Fruit fly (Drosophila melanogaster): ENCODE data around the gene eff.

The eff gene

DNA sequence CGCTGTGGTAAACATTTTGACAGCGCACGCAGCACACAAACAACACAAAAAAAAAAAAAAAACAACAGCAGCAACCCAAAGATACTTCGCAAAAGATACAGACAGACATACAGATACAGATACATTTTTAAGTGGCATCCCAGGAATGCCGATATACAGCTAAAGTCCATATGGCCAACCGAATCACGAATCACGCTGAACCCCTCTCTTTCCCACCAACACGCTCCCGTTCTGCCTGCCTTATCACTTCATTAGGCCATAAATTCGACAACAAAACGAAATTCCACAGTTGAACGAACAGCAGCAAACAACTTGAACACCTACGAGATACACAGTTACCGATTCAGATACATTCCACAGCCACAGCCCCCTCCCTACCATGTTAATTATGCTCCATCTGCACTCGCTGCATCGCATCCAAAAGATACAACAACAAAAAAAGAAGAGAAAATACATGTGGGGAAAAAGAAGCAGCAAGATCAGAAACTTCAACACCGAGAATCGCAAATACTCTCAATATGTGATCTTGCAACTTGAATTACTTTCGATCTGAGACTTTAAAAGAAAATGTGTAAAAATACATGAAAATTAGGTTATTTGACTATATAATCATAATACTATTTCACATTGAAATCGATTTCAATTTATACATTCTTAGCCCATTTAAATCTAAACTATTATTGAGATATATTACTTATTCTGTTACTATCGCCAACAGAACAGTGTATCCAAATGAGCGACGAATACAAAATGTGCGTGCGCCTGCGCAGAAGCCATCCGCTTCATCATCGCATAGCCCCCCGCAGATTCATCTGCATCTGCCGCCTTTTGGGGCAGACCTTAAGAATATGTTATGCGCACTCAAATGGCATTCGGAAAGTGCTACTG is 24.7 kb downstream of the eff start (continued):
- TF ChIP-seq CG10631 (GFP tag; optimal IDR thresholded peaks at IDR 0.05) (peak; percentile 47), CG8319 (GFP tag; optimal IDR thresholded peaks at IDR 0.05) (peak; percentile 23), esn (GFP tag; optimal IDR thresholded peaks at IDR 0.05) (peak; percentile 44), eg (GFP tag; IDR thresholded peaks at IDR 0.05) (no peak), fd85E (GFP tag; optimal IDR thresholded peaks at IDR 0.05) (no peak), vri (GFP tag; optimal IDR thresholded peaks at IDR 0.05) (peak; percentile 24), CG6792 (GFP tag; optimal IDR thresholded peaks at IDR 0.05) (peak; percentile 22), acj6 (GFP tag; optimal IDR thresholded peaks at IDR 0.05) (peak; percentile 23), CG31627 (GFP tag; optimal IDR thresholded peaks at IDR 0.05) (peak; percentile 28), Gug (GFP tag; IDR thresholded peaks at IDR 0.05) (no peak), CG8119 (GFP tag; IDR thresholded peaks at IDR 0.05) (peak; percentile 48; the same call in 1 of the 3 replicates), Eip93F (GFP tag; optimal IDR thresholded peaks at IDR 0.05) (peak; percentile 23), CG11762 (GFP tag; optimal IDR thresholded peaks at IDR 0.05; ENCODE audit: insufficient read depth) (no peak), Smox (GFP tag; optimal IDR thresholded peaks at IDR 0.05) (peak; percentile 46), Eip78C (GFP tag) (peak; percentile 80), topi (GFP tag; optimal IDR thresholded peaks at IDR 0.05) (peak; percentile 42), CG11902 (GFP tag; optimal IDR thresholded peaks at IDR 0.05) (no peak), Blimp-1 (GFP tag; optimal IDR thresholded peaks at IDR 0.05) (no peak), ss (GFP tag; optimal IDR thresholded peaks at IDR 0.05) (peak; percentile 57 to 67), fkh (GFP tag; optimal IDR thresholded peaks at IDR 0.05) (no peak), CG1621 (tag; optimal IDR thresholded peaks at IDR 0.05) (no peak), dsx (GFP tag; optimal IDR thresholded peaks at IDR 0.05; ENCODE audit: poor library complexity, severe bottlenecking) (peak; percentile 75), Ets21C (GFP tag; optimal IDR thresholded peaks at IDR 0.05) (peak; percentile 14)

- TF ChIP-seq Sox14 (GFP tag; optimal IDR thresholded peaks at IDR 0.05) (peak; percentile 93), Eip78C (GFP tag) (peak; percentile 98), CG10631 (GFP tag; optimal IDR thresholded peaks at IDR 0.05) (peak; percentile 93), CG6792 (GFP tag; optimal IDR thresholded peaks at IDR 0.05) (peak; percentile 69), Smox (GFP tag; optimal IDR thresholded peaks at IDR 0.05) (peak; percentile 40), dsx (GFP tag; optimal IDR thresholded peaks at IDR 0.05; ENCODE audit: poor library complexity, severe bottlenecking) (peak; percentile 87), CG3919 (GFP tag; optimal IDR thresholded peaks at IDR 0.05) (peak; percentile 91), fkh (GFP tag; optimal IDR thresholded peaks at IDR 0.05) (no peak), spab (GFP tag; optimal IDR thresholded peaks at IDR 0.05) (peak; percentile 79), Gug (GFP tag; IDR thresholded peaks at IDR 0.05) (peak; percentile 96), CG6808 (GFP tag; optimal IDR thresholded peaks at IDR 0.05) (peak; percentile 80), CG31627 (GFP tag; optimal IDR thresholded peaks at IDR 0.05) (peak; percentile 54), Hr38 (GFP tag; optimal IDR thresholded peaks at IDR 0.05) (peak; percentile 75), Hr39 (GFP tag; optimal IDR thresholded peaks at IDR 0.05) (peak; percentile 66), CG9139 (GFP tag; optimal IDR thresholded peaks at IDR 0.05) (peak; percentile 66), vri (GFP tag; optimal IDR thresholded peaks at IDR 0.05) (peak; percentile 25), eg (GFP tag; IDR thresholded peaks at IDR 0.05) (peak; percentile 99), Lpt (GFP tag; optimal IDR thresholded peaks at IDR 0.05) (peak; percentile 94), salr (GFP tag; optimal IDR thresholded peaks at IDR 0.05) (peak; percentile 83 to 96), Hr4 (GFP tag; optimal IDR thresholded peaks at IDR 0.05) (peak; percentile 99), CG7368 (GFP tag; optimal IDR thresholded peaks at IDR 0.05) (peak; percentile 59), Ets96B (tag; optimal IDR thresholded peaks at IDR 0.05) (peak; percentile 93), fd59A (GFP tag; optimal IDR thresholded peaks at IDR 0.05) (peak; percentile 90), Sox102F (GFP tag; optimal IDR thresholded peaks at IDR 0.05) (peak; percentile 36), CG6276 (GFP tag; optimal IDR thresholded peaks at IDR 0.05) (peak; percentile 98), CG32006 (GFP tag; optimal IDR thresholded peaks at IDR 0.05) (peak; percentile 98), CG8119 (GFP tag; IDR thresholded peaks at IDR 0.05) (peak; percentile 99), ss (GFP tag; optimal IDR thresholded peaks at IDR 0.05) (peak; percentile 79 to 83), esn (GFP tag; optimal IDR thresholded peaks at IDR 0.05) (peak; percentile 64), acj6 (GFP tag; optimal IDR thresholded peaks at IDR 0.05) (peak; percentile 90), CG15336 (GFP tag; IDR thresholded peaks at IDR 0.05) (peak; percentile 99), Eip93F (GFP tag; optimal IDR thresholded peaks at IDR 0.05) (no peak), topi (GFP tag; optimal IDR thresholded peaks at IDR 0.05) (peak; percentile 68), CG4318 (GFP tag; optimal IDR thresholded peaks at IDR 0.05) (peak; percentile 95), CG8319 (GFP tag; optimal IDR thresholded peaks at IDR 0.05) (peak; percentile 52), CG11902 (GFP tag; optimal IDR thresholded peaks at IDR 0.05) (peak; percentile 24), Sox15 (GFP tag; optimal IDR thresholded peaks at IDR 0.05) (peak; percentile 18), Eip75B (GFP tag; optimal IDR thresholded peaks at IDR 0.05) (peak; percentile 88)
These were observed 26.1 kb downstream of the eff start for dm6 chr3R:14714904-14715588.
